Worm (Caenorhabditis elegans): ENCODE results near the gene srh-283.

srh-283 gene

ce11 chrV:17767249-17767648 is 2.1 kb downstream of the srh-283 start, which contains the start of gene srh-284:
TSS of gene srh-284 (plus strand) at chrV:17767549.
- TF ChIP-seq sox-2 (GFP tag; IDR thresholded peaks at IDR 0.05) (no peak), gmeb-2 (tag; optimal IDR thresholded peaks at IDR 0.05) (no peak), pag-3 (tag; optimal IDR thresholded peaks at IDR 0.05; ENCODE audit: borderline replicate concordance) (no peak), tbx-2 (tag; optimal IDR thresholded peaks at IDR 0.05) (no peak), ceh-9 (tag; optimal IDR thresholded peaks at IDR 0.05) (no peak), ceh-45 (GFP tag; IDR thresholded peaks at IDR 0.05) (no peak), ama-1 (optimal IDR thresholded peaks at IDR 0.05) (no peak), mec-3 (tag; optimal IDR thresholded peaks at IDR 0.05; ENCODE audit: borderline replicate concordance) (no peak)

- no peak for TF ChIP-seq tbx-2 (tag; optimal IDR thresholded peaks at IDR 0.05)
- no peak for TF ChIP-seq pag-3 (tag; optimal IDR thresholded peaks at IDR 0.05; ENCODE audit: borderline replicate concordance)
- TF ChIP-seq ref-2 (tag; optimal IDR thresholded peaks at IDR 0.05): no peak
- no peak for TF ChIP-seq elt-4 (tag; optimal IDR thresholded peaks at IDR 0.05)
- no peak for TF ChIP-seq ceh-14 (tag; optimal IDR thresholded peaks at IDR 0.05)
- TF ChIP-seq K09A11.1 (tag; optimal IDR thresholded peaks at IDR 0.05; ENCODE audit: insufficient read depth): no peak
- no peak for TF ChIP-seq F13H6.1 (tag; optimal IDR thresholded peaks at IDR 0.05)
- no peak for TF ChIP-seq nfya-1 (tag; optimal IDR thresholded peaks at IDR 0.05)
- TF ChIP-seq ceh-2 (tag; optimal IDR thresholded peaks at IDR 0.05): no peak
- no peak for TF ChIP-seq pat-9 (tag; optimal IDR thresholded peaks at IDR 0.05)
- TF ChIP-seq dve-1 (tag; optimal IDR thresholded peaks at IDR 0.05): no peak
- no peak for TF ChIP-seq ceh-45 (GFP tag; IDR thresholded peaks at IDR 0.05)
- no peak for TF ChIP-seq odd-2 (tag; optimal IDR thresholded peaks at IDR 0.05)
- no peak for TF ChIP-seq zip-5 (tag; optimal IDR thresholded peaks at IDR 0.05)
- TF ChIP-seq sdc-2 (tag; optimal IDR thresholded peaks at IDR 0.05): no peak
- no peak for TF ChIP-seq syd-9 (tag; optimal IDR thresholded peaks at IDR 0.05)
- no peak for TF ChIP-seq hlh-8 (tag; optimal IDR thresholded peaks at IDR 0.05)
- no peak for TF ChIP-seq pqm-1 (tag; optimal IDR thresholded peaks at IDR 0.05)
Observed at ce11 chrV:17767768-17768167, 2.6 kb downstream of the srh-283 start.

ce11 chrV:17773108-17773507 is 8.0 kb downstream of the srh-283 start, which contains the start of gene sre-21:
TSS of gene sre-21 (minus strand) at chrV:17773208.
- TF ChIP-seq eyg-1 (tag; optimal IDR thresholded peaks at IDR 0.05) (no peak), syd-9 (tag; optimal IDR thresholded peaks at IDR 0.05) (no peak), ceh-6 (GFP tag; optimal IDR thresholded peaks at IDR 0.05) (no peak), ztf-16 (tag; optimal IDR thresholded peaks at IDR 0.05) (no peak), unc-86 (tag; optimal IDR thresholded peaks at IDR 0.05) (no peak), tbx-2 (tag; optimal IDR thresholded peaks at IDR 0.05) (no peak), nfya-1 (tag; optimal IDR thresholded peaks at IDR 0.05) (no peak), gmeb-2 (tag; optimal IDR thresholded peaks at IDR 0.05) (no peak)

- TF ChIP-seq C38D4.7 (GFP tag; optimal IDR thresholded peaks at IDR 0.05) (no peak), ahr-1 (tag; optimal IDR thresholded peaks at IDR 0.05) (no peak), K02D7.2 (tag; optimal IDR thresholded peaks at IDR 0.05) (no peak), hlh-6 (tag; optimal IDR thresholded peaks at IDR 0.05) (no peak), lim-6 (tag; optimal IDR thresholded peaks at IDR 0.05) (no peak), zip-5 (tag; optimal IDR thresholded peaks at IDR 0.05) (no peak), ceh-22 (tag; optimal IDR thresholded peaks at IDR 0.05) (no peak), rnt-1 (tag; optimal IDR thresholded peaks at IDR 0.05) (no peak), pat-9 (tag; optimal IDR thresholded peaks at IDR 0.05) (no peak), ceh-2 (tag; optimal IDR thresholded peaks at IDR 0.05) (no peak), nhr-232 (tag; optimal IDR thresholded peaks at IDR 0.05) (no peak), ets-4 (tag; optimal IDR thresholded peaks at IDR 0.05) (no peak), unc-86 (tag; optimal IDR thresholded peaks at IDR 0.05) (no peak), tbx-2 (tag; optimal IDR thresholded peaks at IDR 0.05) (no peak)
Observed at ce11 chrV:17777127-17777526, 12.0 kb downstream of the srh-283 start, which contains the start of gene ddo-1. TSS of gene ddo-1 (minus strand) at chrV:17777227.

Data from whole organism, late embryonic.